Worm (Caenorhabditis elegans): ENCODE results near the gene srz-24.

The srz-24 gene

ce11 chrIV:4963834-4964233 is 17.1 kb downstream of the srz-24 start, which contains the start of gene txt-3:
Gene txt-3 (plus strand): TSS chrIV:4963958.
- TF ChIP-seq nhr-43 (tag; optimal IDR thresholded peaks at IDR 0.05; ENCODE audit: poor library complexity, severe bottlenecking) (no peak), nhr-76 (tag; optimal IDR thresholded peaks at IDR 0.05) (no peak), eor-1 (tag; optimal IDR thresholded peaks at IDR 0.05) (no peak), nhr-28 (tag; optimal IDR thresholded peaks at IDR 0.05) (no peak), daf-12 (tag; optimal IDR thresholded peaks at IDR 0.05) (no peak), ZK546.5 (tag; optimal IDR thresholded peaks at IDR 0.05) (no peak), nhr-67 (tag; optimal IDR thresholded peaks at IDR 0.05) (no peak), nhr-12 (tag; optimal IDR thresholded peaks at IDR 0.05) (no peak), fkh-2 (tag; optimal IDR thresholded peaks at IDR 0.05) (no peak), hmg-11 (tag; optimal IDR thresholded peaks at IDR 0.05) (no peak), elt-2 (tag; optimal IDR thresholded peaks at IDR 0.05) (no peak), ceh-16 (tag; optimal IDR thresholded peaks at IDR 0.05) (no peak), egl-27 (tag; optimal IDR thresholded peaks at IDR 0.05) (no peak), nhr-11 (tag; optimal IDR thresholded peaks at IDR 0.05) (no peak), nhr-25 (tag; optimal IDR thresholded peaks at IDR 0.05) (no peak), elt-1 (tag; optimal IDR thresholded peaks at IDR 0.05) (no peak), nfya-1 (tag; optimal IDR thresholded peaks at IDR 0.05; ENCODE audit: insufficient read depth) (no peak), ztf-4 (tag; optimal IDR thresholded peaks at IDR 0.05) (no peak), tbx-2 (tag; optimal IDR thresholded peaks at IDR 0.05) (no peak)

- TF ChIP-seq elt-1 (tag; optimal IDR thresholded peaks at IDR 0.05) (no peak), ceh-9 (tag; optimal IDR thresholded peaks at IDR 0.05) (no peak), pqm-1 (tag; optimal IDR thresholded peaks at IDR 0.05) (no peak), elt-3 (tag; optimal IDR thresholded peaks at IDR 0.05) (no peak), egl-27 (tag; optimal IDR thresholded peaks at IDR 0.05) (no peak), nhr-67 (tag; optimal IDR thresholded peaks at IDR 0.05) (no peak), unc-62 (GFP tag; optimal IDR thresholded peaks at IDR 0.05) (no peak)
Measured at ce11 chrIV:4960623-4961022, 20.3 kb downstream of the srz-24 start, which contains the start of gene str-164. Gene str-164 (plus strand): TSS chrIV:4960735.

- TF ChIP-seq nhr-77 (tag; optimal IDR thresholded peaks at IDR 0.05) (no peak), aly-2 (tag; optimal IDR thresholded peaks at IDR 0.05) (no peak), nfya-1 (tag; optimal IDR thresholded peaks at IDR 0.05; ENCODE audit: insufficient read depth) (no peak), fkh-10 (GFP tag; optimal IDR thresholded peaks at IDR 0.05) (no peak), ztf-4 (tag; optimal IDR thresholded peaks at IDR 0.05) (no peak), fos-1 (tag; optimal IDR thresholded peaks at IDR 0.05) (no peak), sea-2 (GFP tag; optimal IDR thresholded peaks at IDR 0.05) (no peak), R02D3.7 (tag; optimal IDR thresholded peaks at IDR 0.05) (no peak)
Measured at ce11 chrIV:4953887-4954286, 27.0 kb downstream of the srz-24 start, which contains the start of gene str-163. Gene str-163 (plus strand): TSS chrIV:4954187.

ce11 chrIV:4945771-4946170 is 35.2 kb downstream of the srz-24 start, which contains the start of gene str-169:
Gene str-169 (plus strand): TSS chrIV:4946071.
- no peak for TF ChIP-seq ceh-28 (tag; optimal IDR thresholded peaks at IDR 0.05)
- no peak for TF ChIP-seq lsy-12 (tag; optimal IDR thresholded peaks at IDR 0.05)
- TF ChIP-seq jun-1 (tag; optimal IDR thresholded peaks at IDR 0.05) = no peak
- no peak for TF ChIP-seq fos-1 (tag; optimal IDR thresholded peaks at IDR 0.05)
- TF ChIP-seq nhr-23 (tag; optimal IDR thresholded peaks at IDR 0.05) = no peak
- TF ChIP-seq ama-1 (optimal IDR thresholded peaks at IDR 0.05) = no peak
- no peak for TF ChIP-seq nhr-28 (tag; optimal IDR thresholded peaks at IDR 0.05)
- no peak for TF ChIP-seq nhr-237 (tag; optimal IDR thresholded peaks at IDR 0.05)
- TF ChIP-seq ceh-9 (tag; optimal IDR thresholded peaks at IDR 0.05) = no peak
- TF ChIP-seq ZK546.5 (tag; optimal IDR thresholded peaks at IDR 0.05) = no peak
- TF ChIP-seq lin-39 (tag; optimal IDR thresholded peaks at IDR 0.05) = no peak
- no peak for TF ChIP-seq hmg-11 (tag; optimal IDR thresholded peaks at IDR 0.05)
- TF ChIP-seq ztf-4 (tag; optimal IDR thresholded peaks at IDR 0.05) = no peak

- TF ChIP-seq lin-15B (tag; optimal IDR thresholded peaks at IDR 0.05) (no peak), mml-1 (tag; optimal IDR thresholded peaks at IDR 0.05) (no peak), R02D3.7 (tag; optimal IDR thresholded peaks at IDR 0.05) (no peak), ceh-16 (tag; optimal IDR thresholded peaks at IDR 0.05) (no peak), mdl-1 (tag; optimal IDR thresholded peaks at IDR 0.05) (no peak), pqm-1 (tag; optimal IDR thresholded peaks at IDR 0.05) (no peak), ceh-82 (tag; optimal IDR thresholded peaks at IDR 0.05) (no peak), tbx-2 (tag; optimal IDR thresholded peaks at IDR 0.05) (no peak), ceh-28 (tag; optimal IDR thresholded peaks at IDR 0.05) (no peak), nhr-11 (tag; optimal IDR thresholded peaks at IDR 0.05) (no peak)
Measured at ce11 chrIV:4941681-4942080, 39.2 kb downstream of the srz-24 start, which contains the start of gene Y9C9A.5. Gene Y9C9A.5 (plus strand): TSS chrIV:4941981.
